Worm (Caenorhabditis elegans): Measurements from ENCODE around the gene eyg-1.

eyg-1 gene

ce11 chrII:9787395-9788152 is 40.2 kb downstream of the eyg-1 start, which contains the start of gene cyp-13A2:
Gene cyp-13A2 (minus strand): TSS chrII:9787629.
- TF ChIP-seq tra-1 (GFP tag; IDR thresholded peaks at IDR 0.05) (peak; percentile 27; the same call in 1 of the 2 replicates), F37D6.2 (tag; optimal IDR thresholded peaks at IDR 0.05) (no peak), nhr-25 (tag; optimal IDR thresholded peaks at IDR 0.05; ENCODE audit: borderline replicate concordance, insufficient read depth) (peak; percentile 33), aha-1 (tag) (no peak), nhr-28 (tag; optimal IDR thresholded peaks at IDR 0.05) (peak; percentile 86), nhr-48 (tag; optimal IDR thresholded peaks at IDR 0.05) (peak; percentile 29), egl-27 (tag; optimal IDR thresholded peaks at IDR 0.05) (no peak), nhr-77 (tag; optimal IDR thresholded peaks at IDR 0.05) (peak; percentile 15), Y48G9A.11 (GFP tag; IDR thresholded peaks at IDR 0.05) (0 out of 2 replicates have a peak, but pooled peaks have one; percentile 23), pha-4 (GFP tag; IDR thresholded peaks at IDR 0.05) (0 out of 2 replicates have a peak, but pooled peaks have one; percentile 13), pha-4 (tag; optimal IDR thresholded peaks at IDR 0.05) (peak; percentile 34), php-3 (GFP tag; IDR thresholded peaks at IDR 0.05) (peak; percentile 64), hif-1 (tag; optimal IDR thresholded peaks at IDR 0.05) (no peak), lin-29 (GFP tag; IDR thresholded peaks at IDR 0.05) (no peak), gei-8 (GFP tag; optimal IDR thresholded peaks at IDR 0.05) (no peak), fos-1 (tag; optimal IDR thresholded peaks at IDR 0.05) (no peak), ctbp-1 (GFP tag; IDR thresholded peaks at IDR 0.05) (no peak), ama-1 (optimal IDR thresholded peaks at IDR 0.05) (no peak), nhr-6 (tag; optimal IDR thresholded peaks at IDR 0.05) (no peak), nhr-11 (tag; optimal IDR thresholded peaks at IDR 0.05) (peak; percentile 80), mes-2 (tag; optimal IDR thresholded peaks at IDR 0.05; ENCODE audit: poor library complexity, severe bottlenecking) (no peak), ceh-82 (tag; optimal IDR thresholded peaks at IDR 0.05) (no peak), snpc-4 (tag; optimal IDR thresholded peaks at IDR 0.05) (peak; percentile 83), dve-1 (tag; optimal IDR thresholded peaks at IDR 0.05; ENCODE audit: insufficient read depth) (peak; percentile 77), T20F7.1 (GFP tag; optimal IDR thresholded peaks at IDR 0.05) (peak; percentile 16), mdl-1 (tag; optimal IDR thresholded peaks at IDR 0.05) (peak in 1 of 2 experiments; percentile 22), daf-16 (GFP tag; optimal IDR thresholded peaks at IDR 0.05) (no peak), daf-16 (tag; optimal IDR thresholded peaks at IDR 0.05) (peak; percentile 28), lin-39 (tag; optimal IDR thresholded peaks at IDR 0.05) (no peak), nhr-237 (tag; optimal IDR thresholded peaks at IDR 0.05) (no peak), mep-1 (tag; optimal IDR thresholded peaks at IDR 0.05) (peak; percentile 58), dmd-6 (GFP tag; IDR thresholded peaks at IDR 0.05) (peak; percentile 87), pqm-1 (tag; optimal IDR thresholded peaks at IDR 0.05) (peak; percentile 46), mxl-3 (GFP tag; optimal IDR thresholded peaks at IDR 0.05) (no peak), lin-38 (GFP tag; IDR thresholded peaks at IDR 0.05) (no peak), nhr-102 (tag; optimal IDR thresholded peaks at IDR 0.05) (peak; percentile 68), lsy-2 (tag; optimal IDR thresholded peaks at IDR 0.05) (peak; percentile 22 to 50), snpc-1.2 (GFP tag; IDR thresholded peaks at IDR 0.05) (no peak), ceh-32 (tag; optimal IDR thresholded peaks at IDR 0.05; ENCODE audit: poor library complexity) (no peak), Y5F2A.4 (GFP tag; optimal IDR thresholded peaks at IDR 0.05) (no peak), hlh-30 (tag; optimal IDR thresholded peaks at IDR 0.05; ENCODE audit: insufficient read depth) (peak; percentile 24), ceh-62 (tag; optimal IDR thresholded peaks at IDR 0.05) (no peak), lin-13 (GFP tag; optimal IDR thresholded peaks at IDR 0.05) (peak; percentile 5), hlh-11 (tag; optimal IDR thresholded peaks at IDR 0.05) (peak; percentile 85), nhr-10 (tag; optimal IDR thresholded peaks at IDR 0.05) (peak; percentile 57), unc-62 (GFP tag; optimal IDR thresholded peaks at IDR 0.05 in 1 of 2) (peak in 1 of 2 experiments; percentile 91), unc-62 (tag; optimal IDR thresholded peaks at IDR 0.05) (no peak), dpl-1 (GFP tag; optimal IDR thresholded peaks at IDR 0.05) (no peak)

All from whole organism, L4 larva.